Fruit fly (Drosophila melanogaster): ENCODE measurements around the gene Epg5.

Epg5 gene

DNA sequence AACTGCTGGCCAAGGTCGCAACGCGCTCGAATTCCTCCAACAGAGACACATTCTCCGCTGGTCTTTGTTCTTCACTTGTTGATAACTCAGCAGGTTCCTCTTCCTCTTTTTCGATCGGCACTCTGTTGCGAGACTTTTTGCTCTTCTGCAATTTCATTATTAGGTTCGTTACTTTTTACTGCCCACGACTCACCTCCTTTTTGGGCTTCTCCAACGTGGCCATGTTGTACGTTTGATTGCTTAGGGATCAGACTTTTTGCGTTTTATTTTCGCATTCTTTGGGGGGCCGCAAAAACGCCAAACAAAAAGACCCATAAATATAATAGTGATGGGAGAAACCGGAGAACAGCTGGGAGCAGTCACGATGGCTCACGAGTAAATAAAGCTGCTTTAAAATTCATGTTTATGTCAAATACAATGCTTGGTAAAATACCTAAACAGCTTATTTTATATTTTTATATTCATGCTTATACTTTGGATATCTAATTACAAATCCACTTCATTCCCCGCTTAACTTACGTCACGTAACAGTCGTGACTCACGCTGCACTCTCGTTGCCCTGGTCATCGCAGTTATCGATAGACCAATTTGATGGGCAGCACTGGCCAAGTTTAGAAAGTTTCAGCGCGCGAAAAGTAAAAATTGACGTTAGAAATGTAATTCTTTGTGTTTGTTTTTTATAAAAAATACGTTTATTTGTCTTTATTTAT lies at the start of gene Epg5 (continued):
- TF ChIP-seq Mad (GFP tag; optimal IDR thresholded peaks at IDR 0.05) (peak; percentile 71), CG7987 (GFP tag; optimal IDR thresholded peaks at IDR 0.05) (peak; percentile 40), sisA (GFP tag; IDR thresholded peaks at IDR 0.05) (peak; percentile 72), Vsx1 (GFP tag; optimal IDR thresholded peaks at IDR 0.05) (no peak), fru (optimal IDR thresholded peaks at IDR 0.05) (no peak), CG11398 (GFP tag; optimal IDR thresholded peaks at IDR 0.05) (no peak), ewg (GFP tag; optimal IDR thresholded peaks at IDR 0.05) (peak; percentile 27), Asciz (GFP tag; optimal IDR thresholded peaks at IDR 0.05) (no peak), CoRest (tag; optimal IDR thresholded peaks at IDR 0.05) (peak; percentile 84), CG5180 (GFP tag; optimal IDR thresholded peaks at IDR 0.05) (no peak), CG2129 (GFP tag; IDR thresholded peaks at IDR 0.05; ENCODE audit: partially characterized antibody) (peak; percentile 97), CG15073 (GFP tag; optimal IDR thresholded peaks at IDR 0.05) (no peak), peb (GFP tag; IDR thresholded peaks at IDR 0.05) (peak; percentile 50; the same call in 1 of the 2 replicates), CG3847 (GFP tag; IDR thresholded peaks at IDR 0.05) (peak; percentile 92), GATAe (GFP tag; conservative IDR thresholded peaks at IDR 0.05) (no peak; the same call in 1 of the 2 replicates), salm (tag; optimal IDR thresholded peaks at IDR 0.05) (no peak), en (GFP tag; optimal IDR thresholded peaks at IDR 0.05) (no peak), Eip74EF (GFP tag; optimal IDR thresholded peaks at IDR 0.05) (no peak), emc (GFP tag; optimal IDR thresholded peaks at IDR 0.05) (peak; percentile 8), CG12236 (GFP tag; optimal IDR thresholded peaks at IDR 0.05) (no peak), run (tag; optimal IDR thresholded peaks at IDR 0.05) (no peak), CG11696 (GFP tag; IDR thresholded peaks at IDR 0.05) (no peak), corto (GFP tag; optimal IDR thresholded peaks at IDR 0.05) (peak; percentile 28), CG12155 (GFP tag; optimal IDR thresholded peaks at IDR 0.05) (peak; percentile 74), gcm2 (GFP tag; optimal IDR thresholded peaks at IDR 0.05) (peak; percentile 9), sima (GFP tag; optimal IDR thresholded peaks at IDR 0.05) (no peak), D (optimal IDR thresholded peaks at IDR 0.05) (no peak), D (GFP tag; optimal IDR thresholded peaks at IDR 0.05) (no peak), CG16813 (GFP tag; IDR thresholded peaks at IDR 0.05; ENCODE audit: partially characterized antibody) (peak; percentile 98), hkb (optimal IDR thresholded peaks at IDR 0.05) (peak; percentile 71), hkb (GFP tag; IDR thresholded peaks at IDR 0.05) (no peak), CG11560 (tag; IDR thresholded peaks at IDR 0.05) (no peak; the same call in 2 of the 3 replicates), CG9932 (GFP tag; IDR thresholded peaks at IDR 0.05) (peak; percentile 94), CG18764 (GFP tag; optimal IDR thresholded peaks at IDR 0.05) (peak; percentile 45), pb (GFP tag; optimal IDR thresholded peaks at IDR 0.05) (peak; percentile 30), CG6689 (GFP tag; IDR thresholded peaks at IDR 0.05) (peak; percentile 55; the same call in 1 of the 2 replicates), CG10979 (tag; optimal IDR thresholded peaks at IDR 0.05) (no peak), crol (GFP tag; IDR thresholded peaks at IDR 0.05) (no peak), CG3995 (GFP tag; optimal IDR thresholded peaks at IDR 0.05) (peak; percentile 80), CG18011 (GFP tag; optimal IDR thresholded peaks at IDR 0.05) (peak; percentile 49), CG7963 (GFP tag; IDR thresholded peaks at IDR 0.05; ENCODE audit: partially characterized antibody) (peak; percentile 88), amos (GFP tag; IDR thresholded peaks at IDR 0.05; ENCODE audit: partially characterized antibody) (peak; percentile 94), HLH3B (GFP tag; IDR thresholded peaks at IDR 0.05) (peak; percentile 39; the same call in 1 of the 2 replicates), CG13424 (tag; optimal IDR thresholded peaks at IDR 0.05) (peak; percentile 70), HLH4C (GFP tag; IDR thresholded peaks at IDR 0.05; ENCODE audit: partially characterized antibody) (peak; percentile 96), ab (GFP tag; optimal IDR thresholded peaks at IDR 0.05) (peak; percentile 64), unpg (GFP tag; optimal IDR thresholded peaks at IDR 0.05) (no peak), Dll (GFP tag; IDR thresholded peaks at IDR 0.05; ENCODE audit: partially characterized antibody) (peak; percentile 100), Jarid2 (GFP tag; optimal IDR thresholded peaks at IDR 0.05) (no peak), CG11093 (GFP tag; IDR thresholded peaks at IDR 0.05) (no peak; the same call in 2 of the 3 replicates)

All from whole organism, embryonic.